Fruit fly (Drosophila melanogaster) whole organism, larva: ENCODE results near the gene CG31268.

Experiments
- noc ChIP-seq: fragments of 200-800 bp; sonication (Bioruptor generic); optimal IDR thresholded peaks from 3 replicates; lab custom pipeline; 2019; ENCODE audit warnings: missing biosample characterization, mild to moderate bottlenecking, missing genetic modification characterization, moderate library complexity

The CG31268 gene

dm6 chr3R:17052465-17053149 is 21.0 kb downstream of the CG31268 start:
- TF ChIP-seq noc (tag; lab: Kevin White, UChicago): no peak

DNA sequence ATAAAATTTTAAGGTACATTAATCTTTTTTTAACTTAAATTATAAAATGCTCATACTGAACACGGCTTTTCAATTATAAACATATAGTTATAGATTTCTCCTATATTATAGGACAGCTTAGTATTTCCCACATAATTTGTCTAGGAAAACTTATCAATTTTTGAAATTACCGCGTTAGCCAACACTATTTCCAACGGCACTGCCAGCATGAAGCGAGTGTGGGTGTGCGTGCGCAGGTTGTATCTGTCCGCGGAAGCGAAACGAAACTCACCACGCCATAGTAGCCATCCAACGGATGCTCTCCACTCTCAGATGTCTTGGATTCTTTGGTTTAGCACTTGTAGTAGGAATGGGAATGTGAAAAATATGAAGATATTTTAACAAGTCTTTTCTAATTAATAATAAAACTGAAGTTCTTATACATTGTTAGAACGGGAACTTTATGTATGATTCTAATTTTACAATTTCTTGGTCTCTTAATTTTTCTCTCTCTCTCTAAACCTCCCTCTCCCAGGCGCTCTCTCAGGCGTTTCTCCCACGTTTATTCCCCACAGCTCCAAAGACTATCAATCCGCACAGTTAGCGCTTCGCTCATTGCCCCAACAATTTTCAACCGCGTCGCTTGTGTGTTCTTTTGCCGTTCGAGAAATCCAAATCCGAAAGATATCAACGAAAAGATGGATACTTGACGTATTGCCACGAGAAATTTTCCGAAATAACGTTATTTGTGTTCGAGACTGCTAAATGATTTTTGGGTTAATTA is 22.0 kb downstream of the CG31268 start, which contains the start of gene Dad:
Dad (plus strand) TSS at position 593 of the 763 bp plus-strand sequence.
- TF ChIP-seq noc (tag; lab: Kevin White, UChicago): peak; percentile 7

dm6 chr3R:17054528-17054927 is 22.9 kb downstream of the CG31268 start:
- no peak for TF ChIP-seq noc (tag; lab: Kevin White, UChicago)

DNA sequence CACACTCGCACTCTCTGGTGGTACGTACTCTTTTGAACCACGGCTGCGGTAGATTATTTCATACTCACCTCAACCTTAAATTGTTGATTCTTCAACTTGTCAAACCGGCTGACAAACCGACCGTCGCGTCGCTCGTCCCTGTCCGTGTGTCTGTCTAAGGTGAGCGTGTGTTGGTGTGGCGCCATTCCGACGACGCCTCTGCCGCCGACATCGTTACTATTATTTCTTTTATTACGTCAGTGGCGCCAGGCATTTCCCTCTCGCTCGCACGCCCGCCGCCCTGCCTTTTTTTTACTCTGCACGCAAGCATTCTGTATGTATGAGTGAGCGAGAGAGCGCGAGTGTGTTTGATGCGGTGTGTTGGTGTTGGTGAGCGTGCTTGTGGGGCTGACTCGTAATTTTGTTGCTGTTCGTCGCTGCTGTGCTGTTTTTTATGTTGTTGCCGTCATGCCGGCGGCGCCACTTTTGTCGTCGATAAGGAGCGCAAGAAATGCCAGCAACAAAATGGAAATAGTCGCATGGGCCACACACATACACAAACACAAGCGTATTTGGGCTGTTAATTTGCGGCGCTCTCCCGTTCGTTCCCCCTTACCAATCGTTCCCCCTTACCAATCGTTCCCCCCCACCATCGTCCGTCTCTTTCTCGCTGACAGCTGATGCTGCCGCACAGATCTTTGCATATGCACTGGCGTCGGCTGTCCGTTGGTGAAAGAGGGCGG is 24.7 kb downstream of the CG31268 start:
- peak; percentile 88 for TF ChIP-seq noc (tag; lab: Kevin White, UChicago)

DNA sequence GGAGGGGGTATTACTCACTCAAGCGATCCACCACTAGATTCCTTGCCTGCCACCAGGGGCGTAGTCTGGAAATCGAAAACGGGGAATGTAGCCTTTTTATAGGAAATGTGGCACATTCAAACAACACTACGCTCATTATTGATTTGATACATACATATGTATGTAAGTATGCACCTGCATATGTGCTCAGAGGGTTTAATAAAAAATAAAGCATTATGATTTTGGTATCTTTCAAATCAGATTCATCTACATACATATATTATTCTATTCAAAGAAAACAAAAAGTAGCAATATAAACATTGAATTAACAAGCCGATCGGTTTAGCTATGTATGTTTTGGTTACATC is 25.3 kb downstream of the CG31268 start:
- no peak for TF ChIP-seq noc (tag; lab: Kevin White, UChicago)

DNA sequence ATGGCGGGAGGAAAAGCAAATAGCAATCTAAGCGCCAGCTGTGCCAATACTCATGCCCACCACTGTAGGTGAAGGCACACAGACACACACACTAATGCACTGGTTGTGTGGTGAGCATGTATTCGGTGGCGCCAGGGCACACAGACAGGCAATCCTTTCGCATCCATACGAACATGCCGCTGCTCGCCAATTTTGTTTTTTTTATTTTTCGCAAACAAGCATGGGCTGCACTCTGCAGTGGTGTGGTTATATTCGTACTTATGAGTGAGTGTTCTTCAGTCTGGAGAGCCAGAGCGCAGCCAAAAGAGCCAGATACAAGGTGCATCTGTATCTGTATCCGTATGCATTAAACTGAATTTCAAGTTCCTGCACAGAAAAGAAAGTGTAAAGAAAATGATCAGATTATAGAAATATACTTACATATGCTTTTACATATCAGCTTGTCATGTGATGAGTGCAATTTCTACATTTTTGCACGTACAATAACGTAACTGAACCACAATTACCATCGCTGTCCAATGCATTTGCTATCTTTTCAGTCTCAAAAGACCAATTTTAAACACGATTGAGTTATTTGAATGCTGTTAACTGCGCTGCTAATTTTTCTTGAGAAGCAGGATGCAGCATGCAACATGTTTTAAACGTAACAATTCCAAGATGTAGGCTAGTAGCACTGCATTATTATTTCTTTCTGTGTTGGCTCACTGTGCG is 27.7 kb downstream of the CG31268 start:
- no peak for TF ChIP-seq noc (tag; lab: Kevin White, UChicago)

DNA sequence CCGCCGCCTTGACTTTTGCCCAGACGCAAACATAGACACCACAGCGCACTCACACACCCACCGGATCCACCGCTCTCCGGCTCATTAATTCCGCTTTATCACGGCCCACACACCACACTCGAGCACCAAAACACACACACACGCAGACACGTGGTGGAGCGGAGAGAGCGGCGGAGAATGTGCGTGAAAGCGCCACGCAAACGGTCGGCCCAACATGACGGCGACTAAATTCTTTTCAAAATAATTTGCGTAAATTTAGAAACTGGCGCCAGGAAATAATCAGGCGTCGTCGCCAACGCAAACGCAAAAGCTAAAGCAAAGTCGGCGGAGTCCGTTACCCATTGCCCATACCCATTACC is 28.2 kb downstream of the CG31268 start:
- no peak for TF ChIP-seq noc (tag; lab: Kevin White, UChicago)

DNA sequence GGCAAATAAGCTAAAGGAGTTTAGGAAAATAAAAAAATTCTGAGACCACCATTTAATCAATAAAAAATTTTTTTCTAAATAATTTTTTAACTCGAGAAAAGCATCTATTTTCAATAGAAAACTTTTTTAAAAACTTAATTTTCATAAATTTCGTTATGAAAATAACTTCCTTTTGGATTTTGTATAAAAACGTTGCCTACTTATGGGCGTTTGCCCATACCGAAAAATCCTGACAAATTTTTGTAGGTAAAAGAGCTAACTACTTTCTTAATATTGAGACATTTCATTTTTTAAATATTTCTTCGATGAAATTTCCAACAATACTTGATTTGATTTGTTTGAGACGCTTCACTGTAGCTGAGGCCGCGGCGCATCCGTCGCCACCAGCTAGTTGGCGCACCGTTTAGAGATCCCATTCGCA is 28.7 kb downstream of the CG31268 start:
- peak; percentile 71 for TF ChIP-seq noc (tag; lab: Kevin White, UChicago)

dm6 chr3R:17060809-17061394 is 29.3 kb downstream of the CG31268 start:
- TF ChIP-seq noc (tag; lab: Kevin White, UChicago): no peak

DNA sequence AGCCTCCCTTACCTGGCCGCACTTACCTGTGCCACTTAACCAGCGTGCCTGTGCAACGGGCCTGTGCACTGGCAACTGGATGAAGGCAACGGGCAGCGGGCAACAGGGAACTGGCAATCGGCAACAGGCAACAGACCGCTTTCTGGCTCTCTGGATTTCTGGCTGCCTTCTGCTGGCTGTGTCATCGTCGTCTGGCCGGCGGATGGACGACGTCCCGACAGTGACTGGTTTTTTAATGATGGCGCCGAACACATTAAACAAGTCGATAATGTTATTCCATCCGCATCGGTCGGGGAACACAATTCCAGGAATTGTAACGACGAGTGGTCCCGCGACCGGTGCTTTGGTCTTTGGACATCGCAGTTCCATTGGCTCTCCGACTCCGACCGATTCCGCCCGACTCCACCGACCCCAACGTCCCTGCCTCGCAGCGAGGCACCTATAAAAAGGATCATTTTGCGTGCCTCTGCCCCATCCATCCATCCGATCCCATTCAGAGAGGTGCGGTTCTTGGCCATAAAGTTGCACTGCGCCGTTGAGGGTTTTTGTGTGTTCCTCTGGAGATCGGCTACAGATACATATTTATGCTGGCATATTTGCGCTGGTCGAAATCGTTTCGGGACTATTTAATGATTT is 30.3 kb downstream of the CG31268 start:
- TF ChIP-seq noc (tag; lab: Kevin White, UChicago): no peak

- TF ChIP-seq noc (tag; lab: Kevin White, UChicago): no peak
Observed at dm6 chr3R:17062705-17063104, 31.1 kb downstream of the CG31268 start.

DNA sequence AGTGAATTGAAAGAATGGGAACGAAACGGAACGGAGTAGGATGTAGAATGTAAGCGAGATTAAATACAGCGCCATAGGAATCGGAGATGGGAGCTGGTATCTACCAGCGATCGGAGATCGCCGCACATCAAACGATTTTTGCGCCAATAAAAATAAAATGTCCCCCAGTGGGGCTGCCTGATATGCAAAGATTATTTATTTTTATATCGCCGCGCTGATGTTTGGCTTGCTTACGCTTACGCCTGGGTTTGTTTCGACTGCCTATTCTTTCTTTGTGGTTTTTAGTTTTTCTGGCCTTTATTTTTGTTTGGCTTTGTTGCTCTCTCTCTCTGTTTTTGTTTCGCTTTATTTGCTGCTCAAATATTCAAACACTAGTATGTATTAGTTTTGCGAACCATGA is 32.2 kb downstream of the CG31268 start:
- TF ChIP-seq noc (tag; lab: Kevin White, UChicago): peak; percentile 17

- TF ChIP-seq noc (tag; lab: Kevin White, UChicago): peak; percentile 98
Observed at dm6 chr3R:17065018-17065784, 33.6 kb downstream of the CG31268 start.

DNA sequence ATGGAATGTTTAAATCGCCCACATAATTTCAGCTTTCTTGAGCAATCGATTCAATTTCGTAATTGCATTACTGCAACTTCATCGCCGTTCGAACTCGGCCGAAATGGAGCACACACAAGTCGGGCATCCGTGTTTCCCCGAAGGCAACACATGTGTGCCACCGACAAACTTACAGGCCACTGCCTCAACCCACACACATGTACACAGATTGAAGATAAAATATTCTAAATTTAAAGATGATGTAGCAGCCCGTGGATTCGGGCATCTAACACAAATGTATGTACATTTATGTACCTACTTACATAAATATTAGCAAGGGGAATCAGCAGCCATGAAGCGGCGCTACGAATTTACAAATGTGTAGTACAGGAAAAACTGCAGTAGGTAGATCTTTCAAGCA is 34.5 kb downstream of the CG31268 start:
- TF ChIP-seq noc (tag; lab: Kevin White, UChicago): no peak
